Fruit fly (Drosophila melanogaster): Measurements from ENCODE around the gene CG7567.

CG7567 gene

dm6 chr3R:29625883-29626282 is 38.0 kb upstream of the CG7567 start (continued):
- TF ChIP-seq Atf3 (GFP tag; optimal IDR thresholded peaks at IDR 0.05) (no peak), CG11504 (tag; optimal IDR thresholded peaks at IDR 0.05) (peak; percentile 58), CG5245 (GFP tag; optimal IDR thresholded peaks at IDR 0.05) (no peak), CG2678 (tag; optimal IDR thresholded peaks at IDR 0.05) (peak; percentile 60), C15 (GFP tag; IDR thresholded peaks at IDR 0.05) (no peak), CG17802 (tag; optimal IDR thresholded peaks at IDR 0.05) (no peak), Gsc (GFP tag; IDR thresholded peaks at IDR 0.05) (no peak), pho (GFP tag; optimal IDR thresholded peaks at IDR 0.05) (no peak), Nf-YA (GFP tag; IDR thresholded peaks at IDR 0.05) (no peak), az2 (GFP tag; optimal IDR thresholded peaks at IDR 0.05) (peak; percentile 40), CG14965 (GFP tag; optimal IDR thresholded peaks at IDR 0.05; ENCODE audit: borderline replicate concordance) (no peak), HLH3B (GFP tag; IDR thresholded peaks at IDR 0.05) (peak; percentile 67), lab (GFP tag; optimal IDR thresholded peaks at IDR 0.05) (peak; percentile 76), fd102C (GFP tag; optimal IDR thresholded peaks at IDR 0.05) (no peak), Asciz (GFP tag; optimal IDR thresholded peaks at IDR 0.05) (no peak), GATAe (GFP tag; conservative IDR thresholded peaks at IDR 0.05) (no peak), NFAT (GFP tag; IDR thresholded peaks at IDR 0.05) (no peak), sisA (GFP tag; IDR thresholded peaks at IDR 0.05) (peak; percentile 33; the same call in 1 of the 2 replicates), Dad (GFP tag; optimal IDR thresholded peaks at IDR 0.05) (no peak), chif (GFP tag; optimal IDR thresholded peaks at IDR 0.05) (peak in 1 of 2 experiments; percentile 18), Awh (GFP tag; IDR thresholded peaks at IDR 0.05) (no peak), Mrtf (GFP tag; IDR thresholded peaks at IDR 0.05) (no peak), dpn (GFP tag; optimal IDR thresholded peaks at IDR 0.05) (no peak), CG6813 (GFP tag; optimal IDR thresholded peaks at IDR 0.05) (no peak), CG7556 (GFP tag; optimal IDR thresholded peaks at IDR 0.05) (peak; percentile 43), CG7745 (tag; optimal IDR thresholded peaks at IDR 0.05) (no peak), CG13287 (GFP tag; IDR thresholded peaks at IDR 0.05; ENCODE audit: partially characterized antibody) (no peak), CG4424 (GFP tag; optimal IDR thresholded peaks at IDR 0.05) (peak; percentile 45), CG8089 (GFP tag; optimal IDR thresholded peaks at IDR 0.05) (no peak), p53 (GFP tag; optimal IDR thresholded peaks at IDR 0.05) (no peak), CG17186 (GFP tag; optimal IDR thresholded peaks at IDR 0.05) (no peak), CG12236 (GFP tag; optimal IDR thresholded peaks at IDR 0.05) (no peak), CG18599 (GFP tag; optimal IDR thresholded peaks at IDR 0.05) (peak; percentile 76), CG1024 (GFP tag; IDR thresholded peaks at IDR 0.05) (0 out of 2 replicates have a peak, but pooled peaks have one; percentile 10), Neu2 (GFP tag; optimal IDR thresholded peaks at IDR 0.05; ENCODE audit: borderline replicate concordance) (no peak), HmgZ (tag; optimal IDR thresholded peaks at IDR 0.05) (no peak), psq (GFP tag; optimal IDR thresholded peaks at IDR 0.05) (no peak), ro (GFP tag; IDR thresholded peaks at IDR 0.05) (no peak), gce (GFP tag; IDR thresholded peaks at IDR 0.05) (0 out of 3 replicates have a peak, but pooled peaks have one; percentile 37), chm (GFP tag; IDR thresholded peaks at IDR 0.05) (peak; percentile 57), al (GFP tag; IDR thresholded peaks at IDR 0.05) (no peak), Lpt (GFP tag; optimal IDR thresholded peaks at IDR 0.05) (no peak), ken (GFP tag; IDR thresholded peaks at IDR 0.05) (0 out of 3 replicates have a peak, but pooled peaks have one; percentile 21), croc (GFP tag; conservative IDR thresholded peaks at IDR 0.05) (no peak; the same call in 2 of the 3 replicates), Sry-δ (GFP tag; optimal IDR thresholded peaks at IDR 0.05) (no peak), Usf (GFP tag; optimal IDR thresholded peaks at IDR 0.05) (no peak), CG4404 (GFP tag; IDR thresholded peaks at IDR 0.05) (no peak; the same call in 1 of the 2 replicates), CG10979 (tag; optimal IDR thresholded peaks at IDR 0.05) (peak; percentile 28), CG17829 (tag; optimal IDR thresholded peaks at IDR 0.05) (no peak), CG12155 (GFP tag; optimal IDR thresholded peaks at IDR 0.05) (peak; percentile 9), nerfin-1 (tag; optimal IDR thresholded peaks at IDR 0.05) (peak; percentile 1), CG17361 (GFP tag; IDR thresholded peaks at IDR 0.05) (peak; percentile 35; the same call in 1 of the 3 replicates)
